Worm (Caenorhabditis elegans) whole organism, late embryonic: ENCODE measurements around the gene let-268.

Source experiments
- C08G9.2 ChIP-seq: sonication (generic microtip); optimal IDR thresholded peaks from 2 replicates; lab custom pipeline; 2016; ENCODE audit warnings: mild to moderate bottlenecking, missing genetic modification characterization, moderate library complexity, missing compliant biosample characterization
- ahr-1 ChIP-seq: sonication (generic microtip); optimal IDR thresholded peaks from 2 replicates; lab custom pipeline; 2016; ENCODE audit warnings: missing genetic modification characterization, missing compliant biosample characterization
- ama-1 ChIP-seq: fragments of 150-350 bp; optimal IDR thresholded peaks from 2 replicates; lab custom pipeline; 2014
- ceh-48 ChIP-seq: sonication (generic microtip); optimal IDR thresholded peaks from 2 replicates; lab custom pipeline; 2016; ENCODE audit warnings: missing genetic modification characterization, inconsistent platforms, missing compliant biosample characterization
- ceh-9 ChIP-seq: sonication (generic microtip); optimal IDR thresholded peaks from 2 replicates; lab custom pipeline; 2016; ENCODE audit warnings: mild to moderate bottlenecking, missing genetic modification characterization, inconsistent platforms, missing compliant biosample characterization
- elt-2 ChIP-seq: sonication (generic microtip); optimal IDR thresholded peaks from 2 replicates; lab custom pipeline; 2016; ENCODE audit warnings: missing genetic modification reagents, missing genetic modification characterization, missing compliant biosample characterization
- lim-6 ChIP-seq: sonication (generic microtip); optimal IDR thresholded peaks from 2 replicates; lab custom pipeline; 2016; ENCODE audit warnings: missing genetic modification characterization, missing compliant biosample characterization
- mec-3 ChIP-seq: sonication (generic microtip); optimal IDR thresholded peaks from 2 replicates; lab custom pipeline; 2016; ENCODE audit warnings: borderline replicate concordance, missing genetic modification characterization, missing compliant biosample characterization
- nhr-11 ChIP-seq: fragments of 150-350 bp; optimal IDR thresholded peaks from 2 replicates; lab custom pipeline; 2014; ENCODE audit warnings: missing biosample characterization, missing genetic modification characterization
- odd-2 ChIP-seq: sonication (generic microtip); optimal IDR thresholded peaks from 2 replicates; lab custom pipeline; 2017; ENCODE audit warnings: antibody characterized with exemption, mild to moderate bottlenecking, missing genetic modification characterization, missing compliant biosample characterization
- pat-9 ChIP-seq: fragments of 200-800 bp; sonication (Bioruptor generic); optimal IDR thresholded peaks from 2 replicates; lab custom pipeline; 2018; ENCODE audit warnings: mild to moderate bottlenecking, missing genetic modification characterization, moderate library complexity, missing compliant biosample characterization
- pha-4 ChIP-seq: fragments of 150-350 bp; optimal IDR thresholded peaks from 2 replicates; lab custom pipeline; 2018; ENCODE audit warnings: missing biosample characterization, missing genetic modification reagents, missing genetic modification characterization
- pros-1 ChIP-seq: fragments of 150-350 bp; optimal IDR thresholded peaks from 2 replicates; lab custom pipeline; 2014; ENCODE audit warnings: missing biosample characterization, missing genetic modification reagents, missing genetic modification characterization

DNA sequence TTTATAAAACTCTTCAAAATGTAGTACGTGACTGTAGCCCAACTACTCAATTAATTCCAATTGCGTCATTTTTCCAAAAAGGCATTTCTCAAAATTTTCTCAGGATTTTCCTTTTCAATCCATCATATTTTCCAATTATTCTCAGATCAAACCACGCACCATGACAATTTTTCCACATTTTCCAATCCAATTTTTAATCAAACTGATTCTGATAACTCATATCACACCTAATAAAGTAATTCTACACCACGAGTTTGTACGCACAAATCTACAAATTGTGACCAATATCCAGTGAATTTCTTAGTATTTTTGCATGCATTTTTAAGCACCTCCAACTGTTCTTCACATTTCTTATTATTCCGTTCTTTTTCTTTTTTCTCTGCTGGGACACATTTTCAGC, 11.7 kb upstream of the let-268 start:
- no peak for TF ChIP-seq ama-1 (lab: Kevin White, UChicago)
- no peak for TF ChIP-seq pros-1 (tag; lab: Kevin White, UChicago)
- no peak for TF ChIP-seq elt-2 (tag; lab: Kevin White, UChicago)
- no peak for TF ChIP-seq pha-4 (tag; lab: Kevin White, UChicago)
- no peak for TF ChIP-seq ahr-1 (tag; lab: Kevin White, UChicago)
- TF ChIP-seq mec-3 = no peak
- no peak for TF ChIP-seq odd-2 (tag; lab: Kevin White, UChicago)
- no peak for TF ChIP-seq pat-9 (tag; lab: Kevin White, UChicago)
- TF ChIP-seq ceh-9 (tag; lab: Kevin White, UChicago) = no peak
- TF ChIP-seq lim-6 = no peak
- TF ChIP-seq ceh-48 = no peak
- no peak for TF ChIP-seq C08G9.2 (tag; lab: Kevin White, UChicago)
- TF ChIP-seq nhr-11 = no peak
